Worm (Caenorhabditis elegans): ENCODE measurements around the gene C44C1.6.

Gene C44C1.6

ce11 chrX:970072-970471 is at the start of gene C44C1.6:
Gene C44C1.6 (minus strand): TSS chrX:970270.
- TF ChIP-seq unc-62 (GFP tag; optimal IDR thresholded peaks at IDR 0.05), result no peak

- no peak for TF ChIP-seq unc-62 (GFP tag; optimal IDR thresholded peaks at IDR 0.05)
Observed at ce11 chrX:1018586-1018985, 48.5 kb upstream of the C44C1.6 start.

ce11 chrX:1017456-1017855 is 47.4 kb upstream of the C44C1.6 start, which contains the start of the genes F55A4.13 and nlf-1:
Gene F55A4.13 (minus strand): TSS chrX:1017556.
Gene nlf-1 (minus strand): TSS chrX:1017567.
- no peak for TF ChIP-seq unc-62 (GFP tag; optimal IDR thresholded peaks at IDR 0.05)

- TF ChIP-seq unc-62 (GFP tag; optimal IDR thresholded peaks at IDR 0.05), result no peak
Observed at ce11 chrX:1014708-1015107, 44.6 kb upstream of the C44C1.6 start.

- TF ChIP-seq unc-62 (GFP tag; optimal IDR thresholded peaks at IDR 0.05), result no peak
Observed at ce11 chrX:1012385-1012866, 42.4 kb upstream of the C44C1.6 start.

ce11 chrX:1010627-1011452 is 40.8 kb upstream of the C44C1.6 start:
- TF ChIP-seq unc-62 (GFP tag; optimal IDR thresholded peaks at IDR 0.05), result no peak

ce11 chrX:1009512-1009911 is 39.4 kb upstream of the C44C1.6 start:
- no peak for TF ChIP-seq unc-62 (GFP tag; optimal IDR thresholded peaks at IDR 0.05)

- TF ChIP-seq unc-62 (GFP tag; optimal IDR thresholded peaks at IDR 0.05), result no peak
Observed at ce11 chrX:1005026-1005425, 35.0 kb upstream of the C44C1.6 start.

- TF ChIP-seq unc-62 (GFP tag; optimal IDR thresholded peaks at IDR 0.05), result no peak
Observed at ce11 chrX:1004037-1004436, 34.0 kb upstream of the C44C1.6 start, which contains the start of gene cutl-21. Gene cutl-21 (plus strand): TSS chrX:1004337.

ce11 chrX:994678-995077 is 24.6 kb upstream of the C44C1.6 start:
- TF ChIP-seq unc-62 (GFP tag; optimal IDR thresholded peaks at IDR 0.05), result no peak

ce11 chrX:992650-993403 is 22.8 kb upstream of the C44C1.6 start:
- TF ChIP-seq unc-62 (GFP tag; optimal IDR thresholded peaks at IDR 0.05), result no peak

- no peak for TF ChIP-seq unc-62 (GFP tag; optimal IDR thresholded peaks at IDR 0.05)
Observed at ce11 chrX:991274-991673, 21.2 kb upstream of the C44C1.6 start, which contains the start of the genes C09E10.3 and dgk-1. Gene C09E10.3 (minus strand): TSS chrX:991374. Gene dgk-1 (minus strand): TSS chrX:991456.

ce11 chrX:986463-986862 is 16.4 kb upstream of the C44C1.6 start:
- TF ChIP-seq unc-62 (GFP tag; optimal IDR thresholded peaks at IDR 0.05), result no peak

- TF ChIP-seq unc-62 (GFP tag; optimal IDR thresholded peaks at IDR 0.05), result no peak
Observed at ce11 chrX:982598-982997, 12.5 kb upstream of the C44C1.6 start.

- TF ChIP-seq unc-62 (GFP tag; optimal IDR thresholded peaks at IDR 0.05), result no peak
Observed at ce11 chrX:980252-981009, 10.4 kb upstream of the C44C1.6 start, which contains the start of gene C44C1.1. Gene C44C1.1 (plus strand): TSS chrX:980776.
